Fruit fly (Drosophila melanogaster): ENCODE data around the gene spri.
A peak's percentile ranks its signal among the peaks of the same experiment; 100 is the strongest.

spri gene

dm6 chrX:10472614-10473248 lies 112.5 kb downstream of the spri start (continued):
- TF ChIP-seq Elba2 (GFP tag; optimal IDR thresholded peaks at IDR 0.05), result no peak
- TF ChIP-seq CG6854 (GFP tag; optimal IDR thresholded peaks at IDR 0.05), result no peak
- no peak for TF ChIP-seq CG18764 (GFP tag; optimal IDR thresholded peaks at IDR 0.05)
- no peak for TF ChIP-seq HHEX (GFP tag; optimal IDR thresholded peaks at IDR 0.05)
- no peak for TF ChIP-seq D19B (GFP tag; optimal IDR thresholded peaks at IDR 0.05)
- peak; percentile 93 for TF ChIP-seq CG34422 (GFP tag; IDR thresholded peaks at IDR 0.05)
- no peak; the same call in 2 of the 3 replicates for TF ChIP-seq knrl (GFP tag; IDR thresholded peaks at IDR 0.05; ENCODE audit: partially characterized antibody)
- no peak for TF ChIP-seq pfk (GFP tag; optimal IDR thresholded peaks at IDR 0.05)
- peak; percentile 87 for TF ChIP-seq CG8478 (optimal IDR thresholded peaks at IDR 0.05)
- TF ChIP-seq CG7928 (GFP tag; optimal IDR thresholded peaks at IDR 0.05), result no peak
- TF ChIP-seq CG31224 (GFP tag; IDR thresholded peaks at IDR 0.05), result no peak
- no peak for TF ChIP-seq tup (GFP tag; optimal IDR thresholded peaks at IDR 0.05)
- TF ChIP-seq Hmr (GFP tag; optimal IDR thresholded peaks at IDR 0.05), result no peak
- TF ChIP-seq Dbx (GFP tag; IDR thresholded peaks at IDR 0.05), result no peak
- TF ChIP-seq CG11247 (GFP tag; IDR thresholded peaks at IDR 0.05), result no peak
- TF ChIP-seq NC2α (GFP tag; optimal IDR thresholded peaks at IDR 0.05), result no peak
- TF ChIP-seq BEAF-32 (GFP tag; optimal IDR thresholded peaks at IDR 0.05), result no peak
- peak; percentile 45 for TF ChIP-seq CHES-1-like (GFP tag; optimal IDR thresholded peaks at IDR 0.05)
- peak; percentile 8 for TF ChIP-seq B-H2 (GFP tag; optimal IDR thresholded peaks at IDR 0.05)
- TF ChIP-seq Sry-β (GFP tag; optimal IDR thresholded peaks at IDR 0.05), result no peak
- TF ChIP-seq CG30431 (GFP tag; optimal IDR thresholded peaks at IDR 0.05), result no peak
- no peak for TF ChIP-seq bab2 (GFP tag; optimal IDR thresholded peaks at IDR 0.05)
- no peak for TF ChIP-seq gcm (GFP tag; optimal IDR thresholded peaks at IDR 0.05)
- no peak for TF ChIP-seq pum (GFP tag; optimal IDR thresholded peaks at IDR 0.05)
- no peak for TF ChIP-seq CG12236 (GFP tag; optimal IDR thresholded peaks at IDR 0.05)
- peak; percentile 51 for TF ChIP-seq sens (GFP tag)
- peak; percentile 10 for TF ChIP-seq kni (GFP tag; optimal IDR thresholded peaks at IDR 0.05)
- no peak for TF ChIP-seq gce (GFP tag; IDR thresholded peaks at IDR 0.05)
- peak; percentile 41 for TF ChIP-seq sug (tag; optimal IDR thresholded peaks at IDR 0.05)
- no peak for TF ChIP-seq CG12299 (tag; optimal IDR thresholded peaks at IDR 0.05)
- no peak for TF ChIP-seq Awh (GFP tag; IDR thresholded peaks at IDR 0.05)
- peak; percentile 15 for TF ChIP-seq dm (GFP tag; optimal IDR thresholded peaks at IDR 0.05)
- no peak for TF ChIP-seq CG14441 (GFP tag; IDR thresholded peaks at IDR 0.05)
- 0 out of 3 replicates have a peak, but pooled peaks have one; percentile 29 for TF ChIP-seq CG2199 (GFP tag; IDR thresholded peaks at IDR 0.05)
- peak; percentile 6 for TF ChIP-seq CoRest (tag; optimal IDR thresholded peaks at IDR 0.05)
- no peak for TF ChIP-seq CG11723 (GFP tag; optimal IDR thresholded peaks at IDR 0.05)
- no peak for TF ChIP-seq CG14050 (GFP tag; IDR thresholded peaks at IDR 0.05)
- TF ChIP-seq CG18476 (GFP tag; optimal IDR thresholded peaks at IDR 0.05), result no peak
- TF ChIP-seq CG33557 (GFP tag; optimal IDR thresholded peaks at IDR 0.05), result no peak
- TF ChIP-seq CG11085 (GFP tag; IDR thresholded peaks at IDR 0.05), result no peak
- TF ChIP-seq stwl (tag; optimal IDR thresholded peaks at IDR 0.05), result peak; percentile 35
- no peak for TF ChIP-seq scrt (GFP tag; optimal IDR thresholded peaks at IDR 0.05)
- no peak for TF ChIP-seq slou (GFP tag; optimal IDR thresholded peaks at IDR 0.05)
- TF ChIP-seq CG5953 (GFP tag; IDR thresholded peaks at IDR 0.05), result no peak
- no peak for TF ChIP-seq Atf3 (GFP tag; optimal IDR thresholded peaks at IDR 0.05)
- no peak for TF ChIP-seq corto (GFP tag; optimal IDR thresholded peaks at IDR 0.05)
- TF ChIP-seq CG8924 (tag; optimal IDR thresholded peaks at IDR 0.05), result no peak
- TF ChIP-seq CG13287 (GFP tag; IDR thresholded peaks at IDR 0.05; ENCODE audit: partially characterized antibody), result no peak; the same call in 1 of the 2 replicates
- no peak for TF ChIP-seq odd (GFP tag; optimal IDR thresholded peaks at IDR 0.05)
- no peak for TF ChIP-seq Hr78 (GFP tag; optimal IDR thresholded peaks at IDR 0.05)

All from whole organism, embryonic.